Fruit fly (Drosophila melanogaster): ENCODE measurements around the gene Zw10.

DNA sequence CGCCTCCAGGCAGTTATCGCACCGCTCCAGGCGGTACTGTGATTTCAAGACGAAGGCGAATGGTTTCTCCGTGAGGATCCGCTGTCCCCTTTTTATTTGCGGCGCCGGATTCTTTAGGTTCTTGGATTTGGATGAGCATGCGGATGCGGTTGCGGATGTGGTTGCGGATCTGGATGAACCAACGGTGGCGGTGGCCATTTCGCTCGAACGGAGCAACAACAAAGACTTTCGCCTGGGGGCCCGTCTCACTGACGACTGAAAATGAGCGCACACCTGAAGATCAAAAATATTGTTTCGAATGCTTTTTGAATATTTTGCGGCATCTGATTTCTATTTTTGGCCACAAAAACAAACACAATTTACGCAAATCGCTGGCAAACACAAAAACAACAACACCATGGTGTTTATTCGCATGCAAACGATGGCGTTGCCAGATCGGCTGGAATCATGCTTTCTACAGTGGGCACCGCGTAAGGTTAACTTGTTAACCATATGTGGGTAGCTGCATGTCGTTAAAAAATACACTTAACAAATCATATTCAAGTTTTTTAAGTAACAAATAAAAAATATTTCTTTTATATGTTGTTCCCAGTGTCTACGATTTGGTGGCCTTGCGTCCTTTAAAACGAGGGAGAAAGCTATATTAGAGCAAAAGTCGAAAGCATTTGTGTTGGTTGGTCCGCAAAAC, 4.6 kb downstream of the Zw10 start, which contains the start of gene Smyd3:
- TF ChIP-seq CG9705 (GFP tag; optimal IDR thresholded peaks at IDR 0.05) (peak; percentile 36), Hr83 (GFP tag; optimal IDR thresholded peaks at IDR 0.05; ENCODE audit: poor library complexity, severe bottlenecking) (peak; percentile 81), Rel (GFP tag; optimal IDR thresholded peaks at IDR 0.05) (no peak), Rel (tag; optimal IDR thresholded peaks at IDR 0.05) (peak; percentile 37), brk (GFP tag; optimal IDR thresholded peaks at IDR 0.05) (no peak), Hr78 (GFP tag; optimal IDR thresholded peaks at IDR 0.05) (no peak), Dfd (GFP tag; optimal IDR thresholded peaks at IDR 0.05) (no peak), rgr (GFP tag; optimal IDR thresholded peaks at IDR 0.05) (peak; percentile 88), lola (GFP tag; optimal IDR thresholded peaks at IDR 0.05) (no peak), Myc (optimal IDR thresholded peaks at IDR 0.05) (no peak), sage (GFP tag; optimal IDR thresholded peaks at IDR 0.05) (no peak), GATAd (GFP tag; optimal IDR thresholded peaks at IDR 0.05) (peak; percentile 61), dl (GFP tag; optimal IDR thresholded peaks at IDR 0.05; ENCODE audit: insufficient read depth in 1 of 2, partially characterized antibody in 2 of 2) (no peak), sv (GFP tag; optimal IDR thresholded peaks at IDR 0.05) (peak; percentile 76)

Data from whole organism, wandering third instar larva.